Worm (Caenorhabditis elegans): Measurements from ENCODE around the gene F49E12.7.

ce11 chrII:8392215-8392614 lies 3.7 kb downstream of the F49E12.7 start:
- TF ChIP-seq unc-62 (GFP tag; optimal IDR thresholded peaks at IDR 0.05) = no peak
- no peak for TF ChIP-seq blmp-1 (tag; optimal IDR thresholded peaks at IDR 0.05; ENCODE audit: insufficient read depth)
- TF ChIP-seq ZK546.5 (tag; optimal IDR thresholded peaks at IDR 0.05) = no peak
- no peak for TF ChIP-seq ztf-4 (tag; optimal IDR thresholded peaks at IDR 0.05)
- TF ChIP-seq mbf-1 (tag; optimal IDR thresholded peaks at IDR 0.05) = no peak
- no peak for TF ChIP-seq ztf-11 (tag; optimal IDR thresholded peaks at IDR 0.05)
- no peak for TF ChIP-seq snpc-4 (tag; optimal IDR thresholded peaks at IDR 0.05)
- TF ChIP-seq nhr-6 (tag; optimal IDR thresholded peaks at IDR 0.05) = no peak
